Worm (Caenorhabditis elegans): ENCODE data around the gene wrb-1.

- TF ChIP-seq nhr-12 (tag; optimal IDR thresholded peaks at IDR 0.05): no peak
- no peak for TF ChIP-seq mep-1 (tag; optimal IDR thresholded peaks at IDR 0.05)
- TF ChIP-seq unc-120 (tag; optimal IDR thresholded peaks at IDR 0.05; ENCODE audit: poor library complexity, severe bottlenecking): no peak
- TF ChIP-seq unc-39 (tag; optimal IDR thresholded peaks at IDR 0.05): no peak
- no peak for TF ChIP-seq lin-13 (tag; optimal IDR thresholded peaks at IDR 0.05)
- TF ChIP-seq ceh-43 (GFP tag; optimal IDR thresholded peaks at IDR 0.05): no peak
- no peak for TF ChIP-seq elt-1 (tag; optimal IDR thresholded peaks at IDR 0.05; ENCODE audit: borderline replicate concordance, insufficient read depth)
- no peak for TF ChIP-seq unc-62 (GFP tag; optimal IDR thresholded peaks at IDR 0.05)
- no peak for TF ChIP-seq nhr-28 (tag; optimal IDR thresholded peaks at IDR 0.05)
- no peak for TF ChIP-seq pha-4 (tag; optimal IDR thresholded peaks at IDR 0.05)
- TF ChIP-seq mab-5 (tag; optimal IDR thresholded peaks at IDR 0.05): no peak
These were observed 46.6 kb downstream of the wrb-1 start for ce11 chrV:1242432-1242831.

Measured in whole organism, mixed stage, embryonic.